Worm (Caenorhabditis elegans) whole organism, L2 larva: ENCODE data around the gene F48E3.9.

ENCODE experiments used
- C34F6.9 ChIP-seq: fragments of 150-350 bp; optimal IDR thresholded peaks from 2 replicates; lab custom pipeline; 2014; ENCODE audit warnings: missing biosample characterization, missing genetic modification characterization
- F13H6.1 ChIP-seq: sonication (generic microtip); optimal IDR thresholded peaks from 2 replicates; lab custom pipeline; 2016; ENCODE audit warnings: missing genetic modification characterization, missing compliant biosample characterization
- R02D3.7 ChIP-seq: fragments of 150-350 bp; optimal IDR thresholded peaks from 2 replicates; lab custom pipeline; 2014; ENCODE audit warnings: missing biosample characterization, missing genetic modification characterization
- Y55F3AM.14 ChIP-seq: fragments of 200-800 bp; sonication (Bioruptor generic); optimal IDR thresholded peaks from 2 replicates; lab custom pipeline; 2018; ENCODE audit warnings: mild to moderate bottlenecking, missing genetic modification characterization, missing compliant biosample characterization
- ZK546.5 ChIP-seq: sonication (generic microtip); optimal IDR thresholded peaks from 2 replicates; lab custom pipeline; 2017; ENCODE audit warnings: missing biosample characterization, missing genetic modification characterization
- aly-2 ChIP-seq: fragments of 150-350 bp; optimal IDR thresholded peaks from 2 replicates; lab custom pipeline; 2014; ENCODE audit warnings: missing biosample characterization, missing genetic modification characterization
- ceh-82 ChIP-seq: fragments of 150-350 bp; optimal IDR thresholded peaks from 2 replicates; lab custom pipeline; 2014; ENCODE audit warnings: missing biosample characterization, missing genetic modification characterization
- crh-2 ChIP-seq: sonication (generic microtip); optimal IDR thresholded peaks from 2 replicates; lab custom pipeline; 2017; ENCODE audit warnings: missing biosample characterization, missing genetic modification characterization
- egl-27 ChIP-seq: sonication (generic microtip); optimal IDR thresholded peaks from 3 replicates; lab custom pipeline; 2017; ENCODE audit warnings: missing biosample characterization, missing genetic modification reagents, missing genetic modification characterization
- elt-1 ChIP-seq: fragments of 150-350 bp; optimal IDR thresholded peaks from 2 replicates; lab custom pipeline; 2014; ENCODE audit warnings: missing biosample characterization, missing genetic modification characterization
- fos-1 ChIP-seq: fragments of 150-350 bp; optimal IDR thresholded peaks from 2 replicates; lab custom pipeline; 2014; ENCODE audit warnings: missing biosample characterization, missing genetic modification characterization
- gmeb-1 ChIP-seq: fragments of 150-350 bp; optimal IDR thresholded peaks from 2 replicates; lab custom pipeline; 2014; ENCODE audit warnings: missing biosample characterization, missing genetic modification characterization
- lin-11 ChIP-seq: fragments of 150-350 bp; sonication (generic microtip); optimal IDR thresholded peaks from 2 replicates; lab custom pipeline; 2014; ENCODE audit warnings: missing biosample characterization, missing genetic modification characterization, inconsistent platforms, mixed read lengths
- lin-13 ChIP-seq: fragments of 150-350 bp; optimal IDR thresholded peaks from 2 replicates; lab custom pipeline; 2014; ENCODE audit warnings: missing biosample characterization, missing genetic modification reagents, missing genetic modification characterization
- lin-39 ChIP-seq: fragments of 150-350 bp; optimal IDR thresholded peaks from 2 replicates; lab custom pipeline; 2014; ENCODE audit warnings: missing biosample characterization, missing genetic modification reagents, missing genetic modification characterization
- mab-5 ChIP-seq: fragments of 150-350 bp; optimal IDR thresholded peaks from 2 replicates; lab custom pipeline; 2014; ENCODE audit warnings: missing biosample characterization, missing genetic modification characterization
- mdl-1 ChIP-seq, 2 experiments: fragments of 150-350 bp in 1 of 2; sonication (generic microtip) in 1 of 2; optimal IDR thresholded peaks; 2 replicates each; lab custom pipeline; 2017; ENCODE audit warnings: missing biosample characterization in 2 of 2, missing genetic modification characterization in 2 of 2
- nhr-10 ChIP-seq: sonication (generic microtip); optimal IDR thresholded peaks from 2 replicates; lab custom pipeline; 2017; ENCODE audit warnings: missing biosample characterization, missing genetic modification characterization
- nhr-12 ChIP-seq: fragments of 150-350 bp; optimal IDR thresholded peaks from 2 replicates; lab custom pipeline; 2014; ENCODE audit warnings: missing biosample characterization, missing genetic modification characterization
- nhr-129 ChIP-seq: fragments of 150-350 bp; optimal IDR thresholded peaks from 2 replicates; lab custom pipeline; 2014; ENCODE audit warnings: missing biosample characterization, missing genetic modification characterization
- nhr-21 ChIP-seq: fragments of 150-350 bp; optimal IDR thresholded peaks from 2 replicates; lab custom pipeline; 2014; ENCODE audit warnings: missing biosample characterization, missing genetic modification characterization
- nhr-25 ChIP-seq: fragments of 150-350 bp; sonication (generic microtip); optimal IDR thresholded peaks from 3 replicates; lab custom pipeline; 2014; ENCODE audit warnings: missing biosample characterization, missing genetic modification characterization
- nhr-6 ChIP-seq: fragments of 150-350 bp; optimal IDR thresholded peaks from 2 replicates; lab custom pipeline; 2014; ENCODE audit warnings: missing biosample characterization, missing genetic modification characterization
- peb-1 ChIP-seq: fragments of 150-350 bp; optimal IDR thresholded peaks from 2 replicates; lab custom pipeline; 2014; ENCODE audit warnings: missing biosample characterization, missing genetic modification characterization
- sem-4 ChIP-seq: fragments of 150-350 bp; optimal IDR thresholded peaks from 2 replicates; lab custom pipeline; 2014; ENCODE audit warnings: missing biosample characterization, missing genetic modification reagents, missing genetic modification characterization
- sma-3 ChIP-seq: sonication (generic microtip); optimal IDR thresholded peaks from 2 replicates; lab custom pipeline; 2016; ENCODE audit warnings: missing genetic modification reagents, missing genetic modification characterization, missing compliant biosample characterization
- sma-9 ChIP-seq, 2 experiments: fragments of 150-350 bp in 1 of 2; sonication (generic microtip) in 1 of 2; optimal IDR thresholded peaks; 2 replicates each; lab custom pipeline; 2014 to 2016; ENCODE audit warnings: missing genetic modification characterization in 2 of 2, mild to moderate bottlenecking in 1 of 2, missing biosample characterization in 1 of 2, missing compliant biosample characterization in 1 of 2, missing genetic modification reagents in 1 of 2, moderate library complexity in 1 of 2
- snpc-4 ChIP-seq: fragments of 150-350 bp; optimal IDR thresholded peaks from 2 replicates; lab custom pipeline; 2014; ENCODE audit warnings: missing biosample characterization, missing genetic modification characterization
- unc-39 ChIP-seq: fragments of 150-350 bp; optimal IDR thresholded peaks from 2 replicates; lab custom pipeline; 2014; ENCODE audit warnings: missing biosample characterization, missing genetic modification characterization
- unc-55 ChIP-seq: fragments of 150-350 bp; sonication (generic microtip); optimal IDR thresholded peaks from 3 replicates; lab custom pipeline; 2014; ENCODE audit warnings: missing biosample characterization, missing genetic modification reagents, missing genetic modification characterization
- unc-62 ChIP-seq: fragments of 150-350 bp; optimal IDR thresholded peaks from 2 replicates; lab custom pipeline; 2014; ENCODE audit warnings: missing biosample characterization, missing genetic modification reagents, missing genetic modification characterization
- zag-1 ChIP-seq: fragments of 150-350 bp; optimal IDR thresholded peaks from 2 replicates; lab custom pipeline; 2014; ENCODE audit warnings: missing biosample characterization, missing genetic modification characterization
- ztf-1 ChIP-seq: fragments of 200-800 bp; sonication (Bioruptor generic); conservative IDR thresholded peaks from 2 replicates; pipeline ENCODE4 v1.3.6; 2022; ENCODE audit warnings: missing genetic modification characterization, missing compliant biosample characterization
- ztf-11 ChIP-seq: sonication (generic microtip); optimal IDR thresholded peaks from 2 replicates; lab custom pipeline; 2017; ENCODE audit warnings: missing biosample characterization, missing genetic modification characterization

The F48E3.9 gene

ce11 chrX:7480756-7481155, at the start of gene F48E3.9:
Gene F48E3.9 (plus strand): TSS chrX:7481056.
- TF ChIP-seq C34F6.9 (tag; lab: Kevin White, UChicago) (no peak), ceh-82 (tag; lab: Kevin White, UChicago) (no peak), mab-5 (tag; lab: Kevin White, UChicago) (no peak), egl-27 (no peak), mdl-1 (tag; optimal IDR thresholded peaks at IDR 0.05; lab: Kevin White, UChicago) (no peak), zag-1 (tag; lab: Kevin White, UChicago) (no peak)

- TF ChIP-seq aly-2, result no peak
- TF ChIP-seq sem-4, result no peak
- no peak for TF ChIP-seq crh-2 (tag; lab: Kevin White, UChicago)
- TF ChIP-seq zag-1 (tag; lab: Kevin White, UChicago), result no peak
- no peak for TF ChIP-seq ztf-1
- no peak for TF ChIP-seq mab-5 (tag; lab: Kevin White, UChicago)
- no peak for TF ChIP-seq lin-39 (tag; lab: Kevin White, UChicago)
- no peak for TF ChIP-seq nhr-6 (tag; lab: Kevin White, UChicago)
- no peak for TF ChIP-seq Y55F3AM.14
- no peak for TF ChIP-seq ceh-82 (tag; lab: Kevin White, UChicago)
- TF ChIP-seq unc-55, result no peak
- TF ChIP-seq egl-27, result no peak
- no peak for TF ChIP-seq R02D3.7 (tag; lab: Kevin White, UChicago)
- TF ChIP-seq gmeb-1 (tag; lab: Kevin White, UChicago), result no peak
- no peak for TF ChIP-seq peb-1 (tag; lab: Kevin White, UChicago)
- TF ChIP-seq nhr-12 (tag; lab: Kevin White, UChicago), result no peak
- no peak for TF ChIP-seq nhr-25
Observed at ce11 chrX:7431165-7431564, 49.7 kb upstream of the F48E3.9 start, which contains the start of gene clc-2. Gene clc-2 (plus strand): TSS chrX:7431465.

ce11 chrX:7433269-7433668, 47.6 kb upstream of the F48E3.9 start, which contains the start of gene clc-5:
Gene clc-5 (plus strand): TSS chrX:7433569.
- TF ChIP-seq ZK546.5, result no peak
- TF ChIP-seq ztf-11 (tag; lab: Kevin White, UChicago), result no peak
- no peak for TF ChIP-seq ceh-82 (tag; lab: Kevin White, UChicago)
- TF ChIP-seq F13H6.1, result no peak
- no peak for TF ChIP-seq nhr-25
- TF ChIP-seq lin-11 (tag; lab: Kevin White, UChicago), result no peak
- TF ChIP-seq nhr-21, result no peak
- no peak for TF ChIP-seq unc-62 (GFP tag; lab: Kevin White, UChicago)
- TF ChIP-seq unc-39 (tag; lab: Kevin White, UChicago), result no peak
- no peak for TF ChIP-seq mab-5 (tag; lab: Kevin White, UChicago)
- no peak for TF ChIP-seq zag-1 (tag; lab: Kevin White, UChicago)
- no peak for TF ChIP-seq crh-2 (tag; lab: Kevin White, UChicago)
- TF ChIP-seq snpc-4 (tag; lab: Kevin White, UChicago), result no peak
- no peak for TF ChIP-seq elt-1 (tag; lab: Kevin White, UChicago)

- TF ChIP-seq sma-9 (GFP tag; optimal IDR thresholded peaks at IDR 0.05; lab: Kevin White, UChicago) (peak; percentile 31), sma-9 (tag; optimal IDR thresholded peaks at IDR 0.05; lab: Kevin White, UChicago) (no peak), aly-2 (no peak), sma-3 (GFP tag; lab: Kevin White, UChicago) (peak; percentile 6), nhr-129 (tag; lab: Kevin White, UChicago) (peak; percentile 15), nhr-25 (peak; percentile 64)
Observed at ce11 chrX:7436912-7437311, 43.9 kb upstream of the F48E3.9 start.

ce11 chrX:7437949-7438348, 42.9 kb upstream of the F48E3.9 start, which contains the start of gene C01C10.2:
Gene C01C10.2 (minus strand): TSS chrX:7438118.
- peak; percentile 32 for TF ChIP-seq sma-3 (GFP tag; lab: Kevin White, UChicago)
- no peak for TF ChIP-seq lin-39 (tag; lab: Kevin White, UChicago)
- peak; percentile 45 for TF ChIP-seq nhr-25
- peak; percentile 31 for TF ChIP-seq sem-4

ce11 chrX:7440102-7440501, 40.8 kb upstream of the F48E3.9 start:
- TF ChIP-seq unc-62 (GFP tag; lab: Kevin White, UChicago), result no peak
- no peak for TF ChIP-seq lin-13
- TF ChIP-seq fos-1 (tag; lab: Kevin White, UChicago), result peak; percentile 0
- no peak for TF ChIP-seq nhr-21
- TF ChIP-seq nhr-6 (tag; lab: Kevin White, UChicago), result no peak
- no peak for TF ChIP-seq nhr-10 (tag; lab: Kevin White, UChicago)
